Fruit fly (Drosophila melanogaster) Kc167 (cell line): ENCODE data around the gene nAChRalpha3.

Source experiments
- psq ChIP-seq: fragments of >200 bp; optimal IDR thresholded peaks from 2 replicates; lab custom pipeline; 2017; ENCODE audit warnings: missing external identifiers
- ttk ChIP-seq: sonication (Bioruptor generic); optimal IDR thresholded peaks from 2 replicates; lab custom pipeline; 2017; ENCODE audit warnings: missing external identifiers

dm6 chrX:8233915-8234565, 132.9 kb downstream of the nAChRalpha3 start:
- TF ChIP-seq psq (lab: Kevin White, UChicago) (no peak), ttk (no peak)
